Worm (Caenorhabditis elegans) whole organism, L4/young adult: ENCODE results near the gene col-33.

Experiments
- W03F9.2 ChIP-seq: fragments of 150-350 bp; optimal IDR thresholded peaks from 2 replicates; lab custom pipeline; 2014; ENCODE audit warnings: missing biosample characterization, missing genetic modification characterization
- dao-5 ChIP-seq: sonication (generic microtip); optimal IDR thresholded peaks from 2 replicates; lab custom pipeline; 2016; ENCODE audit warnings: missing genotype, missing genetic modification characterization, moderate library complexity, missing compliant biosample characterization
- him-1 ChIP-seq: sonication (generic microtip); optimal IDR thresholded peaks from 2 replicates; lab custom pipeline; 2016; ENCODE audit warnings: missing genotype, missing genetic modification reagents, missing genetic modification characterization, missing compliant biosample characterization

DNA sequence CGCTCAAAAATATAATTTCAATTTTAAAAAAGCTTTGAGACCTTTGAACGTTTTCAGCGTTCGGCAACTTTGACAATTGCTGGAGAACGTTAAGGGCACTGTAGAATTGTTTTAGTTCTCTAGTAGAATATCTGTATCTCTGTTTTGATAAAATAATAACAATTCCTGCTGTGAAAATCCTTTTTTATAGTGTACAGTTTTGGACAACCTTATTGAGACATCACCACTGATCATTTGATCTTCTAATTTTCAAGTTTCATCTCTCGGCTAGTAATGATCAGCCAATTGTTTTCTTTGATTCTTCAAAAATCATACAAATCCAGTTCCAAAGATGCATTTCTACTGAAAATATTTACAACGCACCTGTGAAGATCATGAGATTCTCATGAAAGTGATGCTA is 29.5 kb downstream of the col-33 start, which contains the start of gene F15E6.10:
- no peak for TF ChIP-seq him-1 (tag; lab: Kevin White, UChicago)
- no peak for TF ChIP-seq W03F9.2 (tag; lab: Kevin White, UChicago)
- TF ChIP-seq dao-5 (tag; lab: Kevin White, UChicago): no peak
